Worm (Caenorhabditis elegans) whole organism, young adult: ENCODE data around the gene pqn-10.

Source experiments
- C06A6.2 ChIP-seq: fragments of 200-800 bp; sonication (Bioruptor generic); conservative IDR thresholded peaks from 2 replicates; pipeline ENCODE4 v1.3.6; 2022; ENCODE audit warnings: missing genetic modification characterization, missing compliant biosample characterization
- F10E7.11 ChIP-seq: sonication (generic microtip); optimal IDR thresholded peaks from 2 replicates; lab custom pipeline; 2017; ENCODE audit warnings: mild to moderate bottlenecking, missing genetic modification characterization, moderate library complexity, missing compliant biosample characterization
- F23B12.7 ChIP-seq: sonication (generic microtip); optimal IDR thresholded peaks from 2 replicates; lab custom pipeline; 2017; ENCODE audit warnings: missing genetic modification characterization, mild to moderate bottlenecking, missing compliant biosample characterization, antibody characterized with exemption, moderate library complexity; ENCODE audit not compliant: insufficient read depth
- F33H1.4 ChIP-seq: fragments of 200-800 bp; sonication (Bioruptor generic); IDR thresholded peaks from 2 replicates; pipeline ENCODE4 v1.3.6; 2022; ENCODE audit warnings: missing genetic modification reagents, missing genetic modification characterization, missing compliant biosample characterization
- F52B5.7 ChIP-seq: sonication (generic microtip); optimal IDR thresholded peaks from 2 replicates; lab custom pipeline; 2016; ENCODE audit warnings: mild to moderate bottlenecking, missing genetic modification characterization, missing compliant biosample characterization
- F57A8.1 ChIP-seq: fragments of 200-800 bp; sonication (Bioruptor generic); optimal IDR thresholded peaks from 2 replicates; lab custom pipeline; 2018; ENCODE audit warnings: mild to moderate bottlenecking, missing genetic modification characterization, moderate library complexity, missing compliant biosample characterization
- F57C9.4 ChIP-seq: sonication (generic microtip); optimal IDR thresholded peaks from 2 replicates; lab custom pipeline; 2017; ENCODE audit warnings: mild to moderate bottlenecking, missing genetic modification characterization, missing compliant biosample characterization
- T26A5.8 ChIP-seq: sonication (generic microtip); optimal IDR thresholded peaks from 2 replicates; lab custom pipeline; 2016; ENCODE audit warnings: missing genetic modification characterization, missing compliant biosample characterization
- Y53F4B.3 ChIP-seq: fragments of 200-800 bp; sonication (Bioruptor generic); IDR thresholded peaks from 2 replicates; pipeline ENCODE4 v1.3.6; 2022; ENCODE audit warnings: missing genetic modification reagents, missing genetic modification characterization, missing compliant biosample characterization
- Y79H2A.3 ChIP-seq: fragments of 200-800 bp; sonication (Bioruptor generic); conservative IDR thresholded peaks from 2 replicates; pipeline ENCODE4 v1.3.6; 2022; ENCODE audit warnings: missing genetic modification reagents, missing genetic modification characterization, missing compliant biosample characterization
- athp-1 ChIP-seq: sonication (generic microtip); optimal IDR thresholded peaks from 2 replicates; lab custom pipeline; 2017; ENCODE audit warnings: mild to moderate bottlenecking, missing genetic modification characterization, missing compliant biosample characterization
- attf-3 ChIP-seq: fragments of 200-800 bp; sonication (Bioruptor generic); conservative IDR thresholded peaks from 2 replicates; pipeline ENCODE4 v1.3.6; 2022; ENCODE audit warnings: missing genetic modification reagents, missing genetic modification characterization, missing compliant biosample characterization
- attf-5 ChIP-seq: fragments of 200-800 bp; sonication (Bioruptor generic); optimal IDR thresholded peaks from 2 replicates; lab custom pipeline; 2018; ENCODE audit warnings: mild to moderate bottlenecking, missing genetic modification characterization, missing compliant biosample characterization
- cebp-2 ChIP-seq: fragments of 200-800 bp; sonication (Bioruptor generic); IDR thresholded peaks from 2 replicates; pipeline ENCODE4 v1.3.6; 2022; ENCODE audit warnings: missing genetic modification characterization, missing compliant biosample characterization
- ceh-79 ChIP-seq: sonication (generic microtip); optimal IDR thresholded peaks from 2 replicates; lab custom pipeline; 2017; ENCODE audit warnings: mild to moderate bottlenecking, missing genetic modification characterization, missing compliant biosample characterization
- ceh-91 ChIP-seq: fragments of 200-800 bp; sonication (Bioruptor generic); IDR thresholded peaks from 2 replicates; pipeline ENCODE4 v1.3.6; 2022; ENCODE audit warnings: missing genetic modification reagents, missing genetic modification characterization, missing compliant biosample characterization
- chd-7 ChIP-seq: sonication (generic microtip); optimal IDR thresholded peaks from 2 replicates; lab custom pipeline; 2016; ENCODE audit warnings: mild to moderate bottlenecking, missing genetic modification characterization, moderate library complexity, missing compliant biosample characterization
- die-1 ChIP-seq: sonication (generic microtip); optimal IDR thresholded peaks from 2 replicates; lab custom pipeline; 2016; ENCODE audit warnings: missing genotype, mild to moderate bottlenecking, missing genetic modification characterization, missing compliant biosample characterization
- dpff-1 ChIP-seq: sonication (generic microtip); optimal IDR thresholded peaks from 2 replicates; lab custom pipeline; 2017; ENCODE audit warnings: mild to moderate bottlenecking, missing genetic modification characterization, missing compliant biosample characterization
- dpl-1 ChIP-seq: fragments of 150-350 bp; optimal IDR thresholded peaks from 2 replicates; lab custom pipeline; 2014; ENCODE audit warnings: missing biosample characterization, missing genetic modification reagents, missing genetic modification characterization
- efl-1 ChIP-seq: fragments of 150-350 bp; optimal IDR thresholded peaks from 2 replicates; lab custom pipeline; 2014; ENCODE audit warnings: missing biosample characterization, missing genetic modification reagents, missing genetic modification characterization
- fkh-3 ChIP-seq: sonication (generic microtip); optimal IDR thresholded peaks from 2 replicates; lab custom pipeline; 2016; ENCODE audit warnings: mild to moderate bottlenecking, missing genetic modification characterization, missing compliant biosample characterization
- hlh-26 ChIP-seq: fragments of 200-800 bp; sonication (Bioruptor generic); conservative IDR thresholded peaks from 2 replicates; pipeline ENCODE4 v1.3.6; 2022; ENCODE audit warnings: missing genetic modification reagents, missing genetic modification characterization, missing compliant biosample characterization
- hmg-1.2 ChIP-seq: fragments of 200-800 bp; sonication (Bioruptor generic); IDR thresholded peaks from 2 replicates; pipeline ENCODE4 v1.3.6; 2022; ENCODE audit warnings: missing genetic modification reagents, missing genetic modification characterization, missing compliant biosample characterization
- lin-54 ChIP-seq: fragments of 200-800 bp; sonication (Bioruptor generic); optimal IDR thresholded peaks from 2 replicates; lab custom pipeline; 2018; ENCODE audit warnings: mild to moderate bottlenecking, missing genetic modification characterization, missing compliant biosample characterization
- madf-3 ChIP-seq: fragments of 200-800 bp; sonication (Bioruptor generic); IDR thresholded peaks from 2 replicates; pipeline ENCODE4 v1.3.6; 2022; ENCODE audit warnings: missing genetic modification reagents, missing genetic modification characterization, missing compliant biosample characterization
- madf-6 ChIP-seq: fragments of 200-800 bp; sonication (Bioruptor generic); IDR thresholded peaks from 2 replicates; pipeline ENCODE4 v1.3.6; 2022; ENCODE audit warnings: missing genetic modification reagents, missing genetic modification characterization, missing compliant biosample characterization
- mcd-1 ChIP-seq: fragments of 200-800 bp; sonication (Bioruptor generic); IDR thresholded peaks from 2 replicates; pipeline ENCODE4 v1.3.6; 2022; ENCODE audit warnings: missing genetic modification reagents, missing genetic modification characterization, missing compliant biosample characterization
- mel-28 ChIP-seq: sonication (generic microtip); optimal IDR thresholded peaks from 2 replicates; lab custom pipeline; 2016; ENCODE audit warnings: borderline replicate concordance, mild to moderate bottlenecking, missing genetic modification characterization, missing compliant biosample characterization
- nfyb-1 ChIP-seq: fragments of 200-800 bp; sonication (Bioruptor generic); IDR thresholded peaks from 2 replicates; pipeline ENCODE4 v1.3.6; 2022; ENCODE audit warnings: missing genetic modification reagents, missing genetic modification characterization, missing compliant biosample characterization
- pbrm-1 ChIP-seq: fragments of 200-800 bp; sonication (Bioruptor generic); IDR thresholded peaks from 2 replicates; pipeline ENCODE4 v1.3.6; 2022; ENCODE audit warnings: missing genetic modification reagents, missing genetic modification characterization, missing compliant biosample characterization
- rec-8 ChIP-seq, 2 experiments: sonication (generic microtip); optimal IDR thresholded peaks; 2 replicates each; lab custom pipeline; 2016; ENCODE audit warnings: mild to moderate bottlenecking in 2 of 2, missing genetic modification characterization in 2 of 2, missing genetic modification reagents in 2 of 2, missing genotype in 2 of 2, missing biosample characterization in 1 of 2, missing compliant biosample characterization in 1 of 2, moderate library complexity in 1 of 2
- sdz-38 ChIP-seq: sonication (generic microtip); optimal IDR thresholded peaks from 2 replicates; lab custom pipeline; 2016; ENCODE audit warnings: missing genotype, missing genetic modification characterization, missing compliant biosample characterization
- snpc-1.1 ChIP-seq: sonication (generic microtip); optimal IDR thresholded peaks from 2 replicates; lab custom pipeline; 2017; ENCODE audit warnings: missing genetic modification characterization, mild to moderate bottlenecking, missing compliant biosample characterization, antibody characterized with exemption, moderate library complexity, missing genotype, missing genetic modification reagents; ENCODE audit not compliant: insufficient read depth
- snpc-1.3 ChIP-seq: sonication (generic microtip); optimal IDR thresholded peaks from 2 replicates; lab custom pipeline; 2017; ENCODE audit warnings: missing genetic modification characterization, mild to moderate bottlenecking, missing compliant biosample characterization, antibody characterized with exemption, moderate library complexity, missing genotype, missing genetic modification reagents; ENCODE audit not compliant: insufficient read depth
- snpc-3.4 ChIP-seq: sonication (generic microtip); optimal IDR thresholded peaks from 2 replicates; lab custom pipeline; 2017; ENCODE audit warnings: missing genetic modification characterization, mild to moderate bottlenecking, missing compliant biosample characterization, antibody characterized with exemption, moderate library complexity, missing genotype, missing genetic modification reagents
- snpc-4 ChIP-seq, 5 experiments: fragments of 150-350 bp in 1 of 5; sonication (generic microtip) in 4 of 5; optimal IDR thresholded peaks; 2 replicates each; lab custom pipeline; 2014 to 2018; ENCODE audit warnings: missing genetic modification characterization in 5 of 5, missing biosample characterization in 3 of 5, antibody characterized with exemption in 2 of 5, mild to moderate bottlenecking in 2 of 5, missing compliant biosample characterization in 2 of 5, missing genotype in 2 of 5, moderate library complexity in 2 of 5, missing genetic modification reagents in 1 of 5
- tbp1 ChIP-seq: fragments of 200-800 bp; sonication (Bioruptor generic); optimal IDR thresholded peaks from 2 replicates; lab custom pipeline; 2018; ENCODE audit warnings: mild to moderate bottlenecking, missing genetic modification characterization, missing compliant biosample characterization
- tbx-9 ChIP-seq: sonication (generic microtip); optimal IDR thresholded peaks from 2 replicates; lab custom pipeline; 2016; ENCODE audit warnings: borderline replicate concordance, missing genetic modification characterization, inconsistent platforms, missing compliant biosample characterization
- tlf-1 ChIP-seq: fragments of 200-800 bp; sonication (Bioruptor generic); optimal IDR thresholded peaks from 2 replicates; lab custom pipeline; 2018; ENCODE audit warnings: mild to moderate bottlenecking, missing genetic modification characterization, missing compliant biosample characterization
- xnd-1 ChIP-seq: sonication (generic microtip); optimal IDR thresholded peaks from 2 replicates; lab custom pipeline; 2016; ENCODE audit warnings: missing genotype, missing genetic modification reagents, missing genetic modification characterization, missing compliant biosample characterization
- ztf-22 ChIP-seq: fragments of 200-800 bp; sonication (Bioruptor generic); optimal IDR thresholded peaks from 2 replicates; lab custom pipeline; 2018; ENCODE audit warnings: mild to moderate bottlenecking, missing genetic modification characterization, moderate library complexity, missing compliant biosample characterization
- ztf-25 ChIP-seq: fragments of 200-800 bp; sonication (Bioruptor generic); IDR thresholded peaks from 2 replicates; pipeline ENCODE4 v1.3.6; 2022; ENCODE audit warnings: missing genetic modification reagents, missing genetic modification characterization, missing compliant biosample characterization
- ztf-26 ChIP-seq: sonication (generic microtip); optimal IDR thresholded peaks from 2 replicates; lab custom pipeline; 2017; ENCODE audit warnings: missing genetic modification characterization, missing compliant biosample characterization
- ztf-28 ChIP-seq: fragments of 200-800 bp; sonication (Bioruptor generic); IDR thresholded peaks from 2 replicates; pipeline ENCODE4 v1.3.6; 2022; ENCODE audit warnings: missing genetic modification reagents, missing genetic modification characterization, missing compliant biosample characterization

Gene pqn-10

ce11 chrIII:6482918-6483317 lies 45.1 kb upstream of the pqn-10 start, which contains the start of gene chtb-2:
Gene chtb-2, plus strand, starts transcription at chrIII:6483218.
- no peak for TF ChIP-seq ztf-25 (GFP tag; lab: Robert Waterston, UW)
- TF ChIP-seq C06A6.2 (GFP tag; lab: Robert Waterston, UW), result no peak
- TF ChIP-seq madf-3, result no peak
- TF ChIP-seq tlf-1 (GFP tag; lab: Kevin White, UChicago), result no peak
- TF ChIP-seq ztf-22, result no peak
- TF ChIP-seq chd-7, result no peak
- no peak for TF ChIP-seq F52B5.7 (tag; lab: Kevin White, UChicago)
- no peak for TF ChIP-seq mcd-1 (GFP tag; lab: Robert Waterston, UW)
- no peak for TF ChIP-seq athp-1
- TF ChIP-seq Y79H2A.3 (GFP tag; lab: Robert Waterston, UW), result no peak
- no peak for TF ChIP-seq snpc-1.1 (tag; lab: Kevin White, UChicago)
- no peak for TF ChIP-seq ceh-91 (GFP tag; lab: Robert Waterston, UW)
- no peak for TF ChIP-seq lin-54 (GFP tag; lab: Kevin White, UChicago)
- no peak for TF ChIP-seq dpff-1 (tag; lab: Kevin White, UChicago)
- TF ChIP-seq snpc-3.4 (tag; lab: Kevin White, UChicago), result no peak
- TF ChIP-seq F57C9.4, result no peak

ce11 chrIII:6488916-6489315 lies 39.1 kb upstream of the pqn-10 start:
- TF ChIP-seq madf-6 (GFP tag; lab: Robert Waterston, UW) (peak; percentile 47; the same call in 1 of the 2 replicates), attf-3 (GFP tag; lab: Robert Waterston, UW) (0 out of 2 replicates have a peak, but pooled peaks have one; percentile 12), sdz-38 (tag; lab: Kevin White, UChicago) (no peak), efl-1 (GFP tag; lab: Kevin White, UChicago) (peak; percentile 61), rec-8 (tag; optimal IDR thresholded peaks at IDR 0.05; lab: Kevin White, UChicago) (no peak), ceh-79 (tag; lab: Kevin White, UChicago) (no peak), snpc-1.3 (peak; percentile 73), hlh-26 (GFP tag; lab: Robert Waterston, UW) (no peak), attf-5 (GFP tag; lab: Kevin White, UChicago) (no peak), C06A6.2 (GFP tag; lab: Robert Waterston, UW) (no peak), Y53F4B.3 (GFP tag; lab: Robert Waterston, UW) (no peak), cebp-2 (GFP tag; lab: Robert Waterston, UW) (no peak), F10E7.11 (tag; lab: Kevin White, UChicago) (no peak), mel-28 (tag; lab: Kevin White, UChicago) (no peak), dpl-1 (peak; percentile 24), F33H1.4 (GFP tag; lab: Robert Waterston, UW) (peak; percentile 34; the same call in 1 of the 2 replicates), F52B5.7 (tag; lab: Kevin White, UChicago) (no peak), lin-54 (GFP tag; lab: Kevin White, UChicago) (peak; percentile 51), nfyb-1 (GFP tag; lab: Robert Waterston, UW) (peak; percentile 60; the same call in 1 of the 2 replicates), pbrm-1 (GFP tag; lab: Robert Waterston, UW) (no peak), hmg-1.2 (GFP tag; lab: Robert Waterston, UW) (0 out of 2 replicates have a peak, but pooled peaks have one; percentile 9), tbx-9 (tag; lab: Kevin White, UChicago) (no peak), ztf-26 (tag; lab: Kevin White, UChicago) (no peak), xnd-1 (tag; lab: Kevin White, UChicago) (no peak), tbp1 (GFP tag; lab: Kevin White, UChicago) (no peak), snpc-3.4 (tag; lab: Kevin White, UChicago) (peak; percentile 52), ztf-28 (no peak), snpc-4 (GFP tag; optimal IDR thresholded peaks at IDR 0.05; lab: Kevin White, UChicago) (no peak), snpc-4 (tag; optimal IDR thresholded peaks at IDR 0.05; lab: Kevin White, UChicago) (peak in 1 of 4 experiments; percentile 1), fkh-3 (tag; lab: Kevin White, UChicago) (no peak), T26A5.8 (tag; lab: Kevin White, UChicago) (no peak), F57A8.1 (no peak), F23B12.7 (tag; lab: Kevin White, UChicago) (peak; percentile 43), die-1 (tag; lab: Kevin White, UChicago) (no peak)
